Fruit fly (Drosophila melanogaster) whole organism, embryonic: Measurements from ENCODE around the gene CG3740.
A peak's percentile ranks its signal among the peaks of the same experiment; 100 is the strongest.

Experiments
- ATbp ChIP-seq: fragments of 200-800 bp; sonication (Bioruptor generic); optimal IDR thresholded peaks from 2 replicates; lab custom pipeline; 2017; ENCODE audit warnings: missing biosample characterization, mild to moderate bottlenecking, missing genetic modification characterization, missing genetic modification reagents
- Awh ChIP-seq: fragments of 200-800 bp; sonication (Bioruptor generic); IDR thresholded peaks from 2 replicates; pipeline ENCODE4, ENCODE4 v1.3.6; 2022; ENCODE audit warnings: missing biosample characterization, missing genetic modification characterization
- Bdp1 ChIP-seq: fragments of 200-800 bp; sonication (Bioruptor generic); optimal IDR thresholded peaks from 3 replicates; lab custom pipeline; 2016; ENCODE audit warnings: missing biosample characterization, missing genetic modification characterization
- Blimp-1 ChIP-seq: fragments of 200-800 bp; sonication (Bioruptor generic); optimal IDR thresholded peaks from 3 replicates; lab custom pipeline; 2018; ENCODE audit warnings: missing biosample characterization, missing genetic modification characterization, mild to moderate bottlenecking, moderate library complexity, missing genetic modification reagents
- CG12219 ChIP-seq: fragments of 200-800 bp; sonication (Bioruptor generic); optimal IDR thresholded peaks from 3 replicates; lab custom pipeline; 2018; ENCODE audit warnings: missing biosample characterization, mild to moderate bottlenecking, missing genetic modification characterization
- CG12659 ChIP-seq: fragments of 200-800 bp; sonication (Bioruptor generic); optimal IDR thresholded peaks from 3 replicates; lab custom pipeline; 2017; ENCODE audit warnings: mild to moderate bottlenecking, missing biosample characterization, missing genetic modification reagents, missing genetic modification characterization
- CG14860 ChIP-seq: fragments of 200-800 bp; sonication (Bioruptor generic); IDR thresholded peaks from 3 replicates; pipeline ENCODE4 v1.3.6; 2022; ENCODE audit warnings: missing biosample characterization, missing genetic modification characterization; ENCODE audit not compliant: partially characterized antibody
- CG15011 ChIP-seq: fragments of 200-800 bp; sonication (Bioruptor generic); optimal IDR thresholded peaks from 3 replicates; lab custom pipeline; 2018; ENCODE audit warnings: missing biosample characterization, mild to moderate bottlenecking, missing genetic modification characterization
- CG15269 ChIP-seq: fragments of 200-800 bp; sonication (Bioruptor generic); optimal IDR thresholded peaks from 2 replicates; lab custom pipeline; 2018; ENCODE audit warnings: missing biosample characterization, mild to moderate bottlenecking, missing genetic modification characterization, moderate library complexity
- CG15601 ChIP-seq: fragments of 200-800 bp; sonication (Bioruptor generic); optimal IDR thresholded peaks from 3 replicates; lab custom pipeline; 2019; ENCODE audit warnings: missing biosample characterization, mild to moderate bottlenecking, missing genetic modification characterization, moderate library complexity
- CG1602 ChIP-seq: fragments of 200-800 bp; sonication (Bioruptor generic); optimal IDR thresholded peaks from 3 replicates; lab custom pipeline; 2016; ENCODE audit warnings: missing biosample characterization, missing genetic modification characterization
- CG17802 ChIP-seq: fragments of 200-800 bp; sonication (Bioruptor generic); optimal IDR thresholded peaks from 2 replicates; lab custom pipeline; 2018; ENCODE audit warnings: missing biosample characterization, mild to moderate bottlenecking, missing genetic modification characterization, moderate library complexity
- CG18764 ChIP-seq: fragments of 200-800 bp; sonication (Bioruptor generic); optimal IDR thresholded peaks from 3 replicates; lab custom pipeline; 2016; ENCODE audit warnings: missing biosample characterization, missing genetic modification characterization
- CG32532 ChIP-seq: fragments of 200-800 bp; sonication (Bioruptor generic); IDR thresholded peaks from 2 replicates; pipeline ENCODE4 v1.3.6; 2022; ENCODE audit warnings: missing biosample characterization, missing genetic modification characterization
- CG33557 ChIP-seq: fragments of 200-800 bp; sonication (Bioruptor generic); optimal IDR thresholded peaks from 2 replicates; lab custom pipeline; 2019; ENCODE audit warnings: missing biosample characterization, mild to moderate bottlenecking, missing genetic modification characterization, moderate library complexity
- CG3726 ChIP-seq: fragments of 200-800 bp; sonication (Bioruptor generic); IDR thresholded peaks from 3 replicates; pipeline ENCODE4, ENCODE4 v1.3.6; 2022; ENCODE audit warnings: missing biosample characterization, missing genetic modification characterization
- CG4282 ChIP-seq: fragments of 200-800 bp; sonication (Bioruptor generic); optimal IDR thresholded peaks from 2 replicates; lab custom pipeline; 2016; ENCODE audit warnings: missing biosample characterization, missing genetic modification characterization
- CG7928 ChIP-seq: fragments of 200-800 bp; sonication (Bioruptor generic); optimal IDR thresholded peaks from 2 replicates; lab custom pipeline; 2017; ENCODE audit warnings: missing biosample characterization, mild to moderate bottlenecking, missing genetic modification characterization
- CG9215 ChIP-seq: fragments of 200-800 bp; sonication (Bioruptor generic); IDR thresholded peaks from 2 replicates; pipeline ENCODE4 v1.3.6; 2022; ENCODE audit warnings: missing biosample characterization, missing genetic modification characterization
- CG9437 ChIP-seq: fragments of 200-800 bp; sonication (Bioruptor generic); optimal IDR thresholded peaks from 2 replicates; lab custom pipeline; 2018; ENCODE audit warnings: missing biosample characterization, mild to moderate bottlenecking, missing genetic modification characterization
- Dll ChIP-seq: fragments of 200-800 bp; sonication (Bioruptor generic); IDR thresholded peaks from 4 replicates; pipeline ENCODE4 v1.3.6; 2022; ENCODE audit warnings: missing biosample characterization, missing genetic modification characterization; ENCODE audit not compliant: partially characterized antibody
- Dref ChIP-seq: fragments of 200-800 bp; sonication (Bioruptor generic); IDR thresholded peaks from 2 replicates; pipeline ENCODE4 v1.3.6; 2022; ENCODE audit warnings: missing biosample characterization, missing genetic modification characterization
- Hey ChIP-seq: fragments of 200-800 bp; sonication (Bioruptor generic); optimal IDR thresholded peaks from 3 replicates; lab custom pipeline; 2018; ENCODE audit warnings: missing biosample characterization, mild to moderate bottlenecking, missing genetic modification characterization
- Kr ChIP-seq: fragments of 200-800 bp; sonication (Bioruptor generic); optimal IDR thresholded peaks from 2 replicates; lab custom pipeline; 2017; ENCODE audit warnings: missing biosample characterization, mild to moderate bottlenecking, missing genetic modification characterization
- MBD-R2 ChIP-seq: fragments of 200-800 bp; sonication (Bioruptor generic); IDR thresholded peaks from 2 replicates; pipeline ENCODE4 v1.3.6; 2022; ENCODE audit warnings: missing biosample characterization, missing genetic modification characterization
- MTF-1 ChIP-seq: fragments of 200-800 bp; sonication (Bioruptor generic); optimal IDR thresholded peaks from 2 replicates; lab custom pipeline; 2018; ENCODE audit warnings: missing biosample characterization, mild to moderate bottlenecking, missing genetic modification characterization, borderline replicate concordance
- Mad ChIP-seq: fragments of 200-800 bp; sonication (Bioruptor generic); optimal IDR thresholded peaks from 2 replicates; lab custom pipeline; 2016; ENCODE audit warnings: missing biosample characterization, missing genetic modification characterization
- NK7.1 ChIP-seq: fragments of 200-800 bp; sonication (Bioruptor generic); optimal IDR thresholded peaks from 3 replicates; lab custom pipeline; 2016; ENCODE audit warnings: missing biosample characterization, missing genetic modification characterization
- NfI ChIP-seq: fragments of 200-800 bp; sonication (Bioruptor generic); optimal IDR thresholded peaks from 3 replicates; lab custom pipeline; 2018; ENCODE audit warnings: missing biosample characterization, mild to moderate bottlenecking, missing genetic modification characterization, moderate library complexity
- Ravus ChIP-seq: fragments of 200-800 bp; sonication (Bioruptor generic); IDR thresholded peaks from 2 replicates; pipeline ENCODE4 v1.3.6; 2022; ENCODE audit warnings: missing biosample characterization, missing genetic modification characterization
- Rfx ChIP-seq: fragments of 200-800 bp; sonication (Bioruptor generic); IDR thresholded peaks from 2 replicates; pipeline ENCODE4 v1.3.6; 2022; ENCODE audit warnings: missing biosample characterization, missing genetic modification characterization
- Spps ChIP-seq: fragments of 200-800 bp; sonication (Bioruptor generic); optimal IDR thresholded peaks from 2 replicates; lab custom pipeline; 2018; ENCODE audit warnings: missing biosample characterization, mild to moderate bottlenecking, missing genetic modification characterization
- Stat92E ChIP-seq, 3 experiments: fragments of >200 bp in 2 of 3; fragments of 200-800 bp in 1 of 3; sonication (Bioruptor generic) in 1 of 3; optimal IDR thresholded peaks; 2 replicates each; lab custom pipeline; 2017 to 2019; ENCODE audit warnings: missing biosample characterization in 3 of 3, missing genetic modification characterization in 3 of 3, mild to moderate bottlenecking in 1 of 3, moderate library complexity in 1 of 3
- al ChIP-seq: fragments of 200-800 bp; sonication (Bioruptor generic); IDR thresholded peaks from 2 replicates; pipeline ENCODE4 v1.3.6; 2022; ENCODE audit warnings: missing biosample characterization, missing genetic modification characterization
- chinmo ChIP-seq: fragments of 200-800 bp; sonication (Bioruptor generic); IDR thresholded peaks from 4 replicates; pipeline ENCODE4 v1.3.6; 2022; ENCODE audit warnings: missing biosample characterization, missing genetic modification characterization; ENCODE audit not compliant: partially characterized antibody
- crp ChIP-seq, 2 experiments: fragments of 200-800 bp; sonication (Bioruptor generic); optimal IDR thresholded peaks; 2 replicates in 1 of 2; 3 replicates in 1 of 2; lab custom pipeline; 2017; ENCODE audit warnings: missing biosample characterization in 2 of 2, missing genetic modification characterization in 2 of 2, mild to moderate bottlenecking in 1 of 2, moderate library complexity in 1 of 2
- dm ChIP-seq: fragments of 200-800 bp; sonication (Bioruptor generic); optimal IDR thresholded peaks from 3 replicates; lab custom pipeline; 2016; ENCODE audit warnings: missing biosample characterization, missing genetic modification characterization
- dysf ChIP-seq: fragments of 200-800 bp; sonication (Bioruptor generic); IDR thresholded peaks from 3 replicates; pipeline ENCODE4 v1.3.6; 2022; ENCODE audit warnings: missing biosample characterization, missing genetic modification characterization
- eve ChIP-seq, 2 experiments: fragments of >200 bp; optimal IDR thresholded peaks; 2 replicates each; lab custom pipeline; 2017; ENCODE audit warnings: missing biosample characterization in 2 of 2, missing genetic modification characterization in 2 of 2
- exex ChIP-seq: fragments of 200-800 bp; sonication (Bioruptor generic); optimal IDR thresholded peaks from 4 replicates; lab custom pipeline; 2018; ENCODE audit warnings: missing biosample characterization, mild to moderate bottlenecking, missing genetic modification characterization, moderate library complexity
- gcm2 ChIP-seq: fragments of 200-800 bp; sonication (Bioruptor generic); optimal IDR thresholded peaks from 2 replicates; lab custom pipeline; 2016; ENCODE audit warnings: missing biosample characterization, missing genetic modification characterization
- gem ChIP-seq: fragments of 200-800 bp; sonication (Bioruptor generic); optimal IDR thresholded peaks from 2 replicates; lab custom pipeline; 2019; ENCODE audit warnings: missing biosample characterization, mild to moderate bottlenecking, missing genetic modification characterization, moderate library complexity
- ken ChIP-seq: fragments of 200-800 bp; sonication (Bioruptor generic); IDR thresholded peaks from 3 replicates; pipeline ENCODE4 v1.3.6; 2022; ENCODE audit warnings: missing biosample characterization, missing genetic modification characterization
- lmd ChIP-seq: fragments of 200-800 bp; sonication (Bioruptor generic); IDR thresholded peaks from 2 replicates; pipeline ENCODE4 v1.3.6; 2022; ENCODE audit warnings: missing biosample characterization, missing genetic modification characterization
- psq ChIP-seq: fragments of 200-800 bp; sonication (Bioruptor generic); optimal IDR thresholded peaks from 2 replicates; lab custom pipeline; 2017; ENCODE audit warnings: missing biosample characterization, missing genetic modification characterization
- pzg ChIP-seq: fragments of 200-800 bp; sonication (Bioruptor generic); optimal IDR thresholded peaks from 3 replicates; lab custom pipeline; 2018; ENCODE audit warnings: missing biosample characterization, mild to moderate bottlenecking, missing genetic modification characterization, moderate library complexity
- sqz ChIP-seq: fragments of 200-800 bp; sonication (Bioruptor generic); optimal IDR thresholded peaks from 3 replicates; lab custom pipeline; 2018; ENCODE audit warnings: missing biosample characterization, mild to moderate bottlenecking, missing genetic modification characterization
- tap ChIP-seq: fragments of 200-800 bp; optimal IDR thresholded peaks from 3 replicates; lab custom pipeline; 2019; ENCODE audit warnings: missing biosample characterization, mild to moderate bottlenecking, missing genetic modification characterization, moderate library complexity
- trh ChIP-seq: fragments of 200-800 bp; sonication (Bioruptor generic); optimal IDR thresholded peaks from 2 replicates; lab custom pipeline; 2016; ENCODE audit warnings: missing biosample characterization, missing genetic modification characterization
- tx ChIP-seq: fragments of 200-800 bp; sonication (Bioruptor generic); optimal IDR thresholded peaks from 2 replicates; lab custom pipeline; 2016; ENCODE audit warnings: missing biosample characterization, missing genetic modification characterization
- zen ChIP-seq: fragments of 200-800 bp; sonication (Bioruptor generic); optimal IDR thresholded peaks from 3 replicates; lab custom pipeline; 2018; ENCODE audit warnings: missing biosample characterization, mild to moderate bottlenecking, missing genetic modification characterization, moderate library complexity

The CG3740 gene

dm6 chrX:1692553-1692952 is 23.5 kb upstream of the CG3740 start, which contains the start of gene CG32809 (continued):
- TF ChIP-seq lmd (GFP tag; lab: Robert Waterston, UW): no peak
- no peak for TF ChIP-seq psq (GFP tag; lab: Kevin White, UChicago)
- 0 out of 2 replicates have a peak, but pooled peaks have one; percentile 24 for TF ChIP-seq MBD-R2
- TF ChIP-seq sqz (GFP tag; lab: Kevin White, UChicago): no peak
- no peak for TF ChIP-seq CG15011
- no peak for TF ChIP-seq Bdp1 (GFP tag; lab: Kevin White, UChicago)
- no peak for TF ChIP-seq CG14860 (GFP tag; lab: Robert Waterston, UW)
- TF ChIP-seq dm (GFP tag; lab: Kevin White, UChicago): no peak
- TF ChIP-seq ATbp (GFP tag; lab: Kevin White, UChicago): no peak
- TF ChIP-seq Stat92E (GFP tag; optimal IDR thresholded peaks at IDR 0.05; lab: Kevin White, UChicago): no peak
- TF ChIP-seq eve (GFP tag; optimal IDR thresholded peaks at IDR 0.05; lab: Kevin White, UChicago): no peak
- TF ChIP-seq Dref: peak; percentile 65
- TF ChIP-seq Kr (GFP tag; lab: Kevin White, UChicago): no peak
- TF ChIP-seq CG32532 (GFP tag; lab: Robert Waterston, UW): no peak
- TF ChIP-seq Rfx (GFP tag; lab: Robert Waterston, UW): no peak
- no peak for TF ChIP-seq NK7.1 (GFP tag; lab: Kevin White, UChicago)
- TF ChIP-seq CG9215 (GFP tag; lab: Robert Waterston, UW): no peak
- TF ChIP-seq Mad (GFP tag; lab: Kevin White, UChicago): no peak
- no peak for TF ChIP-seq tap (tag; lab: Kevin White, UChicago)
- TF ChIP-seq CG9437: no peak
- TF ChIP-seq CG3726 (GFP tag; lab: Robert Waterston, UW): no peak
- no peak for TF ChIP-seq Blimp-1
- no peak for TF ChIP-seq chinmo (GFP tag; lab: Robert Waterston, UW)
- no peak for TF ChIP-seq CG15601 (tag; lab: Kevin White, UChicago)
- TF ChIP-seq CG15269 (tag; lab: Kevin White, UChicago): no peak
- no peak for TF ChIP-seq CG4282 (GFP tag; lab: Kevin White, UChicago)
- no peak for TF ChIP-seq CG12659 (GFP tag; lab: Kevin White, UChicago)
- TF ChIP-seq tx (GFP tag; lab: Kevin White, UChicago): no peak
- no peak for TF ChIP-seq gcm2 (GFP tag; lab: Kevin White, UChicago)
- no peak for TF ChIP-seq CG7928 (GFP tag; lab: Kevin White, UChicago)
- no peak for TF ChIP-seq CG12219 (GFP tag; lab: Kevin White, UChicago)
- no peak for TF ChIP-seq Spps (tag; lab: Kevin White, UChicago)
- no peak for TF ChIP-seq CG18764 (GFP tag; lab: Kevin White, UChicago)
- TF ChIP-seq zen (tag; lab: Kevin White, UChicago): no peak
- TF ChIP-seq gem: no peak
- no peak for TF ChIP-seq Ravus (GFP tag; lab: Robert Waterston, UW)
- TF ChIP-seq dysf: no peak
- peak; percentile 58 for TF ChIP-seq pzg (GFP tag; lab: Kevin White, UChicago)
- TF ChIP-seq CG1602 (GFP tag; lab: Kevin White, UChicago): no peak
- TF ChIP-seq al: no peak
- TF ChIP-seq ken: no peak
- 0 out of 4 replicates have a peak, but pooled peaks have one; percentile 14 for TF ChIP-seq Dll (GFP tag; lab: Robert Waterston, UW)
- TF ChIP-seq NfI (GFP tag; lab: Kevin White, UChicago): no peak
- peak in 1 of 2 experiments; percentile 49 for TF ChIP-seq crp (GFP tag; optimal IDR thresholded peaks at IDR 0.05; lab: Kevin White, UChicago)
- no peak for TF ChIP-seq Awh (GFP tag; lab: Robert Waterston, UW)
- TF ChIP-seq exex (tag; lab: Kevin White, UChicago): no peak
- TF ChIP-seq MTF-1: no peak
- TF ChIP-seq CG17802: no peak
- no peak for TF ChIP-seq CG33557 (GFP tag; lab: Kevin White, UChicago)
- TF ChIP-seq trh (GFP tag; lab: Kevin White, UChicago): no peak
- no peak for TF ChIP-seq Hey (tag; lab: Kevin White, UChicago)
